Worm (Caenorhabditis elegans): ENCODE data around the gene Y53C12A.3.
A peak's percentile ranks its signal among the peaks of the same experiment; 100 is the strongest.

Y53C12A.3 gene

ce11 chrII:9656210-9656755 lies 49.8 kb downstream of the Y53C12A.3 start, which contains the start of gene gstk-1:
TSS of gene gstk-1 (plus strand) at chrII:9656705.
- TF ChIP-seq nhr-102 (tag; optimal IDR thresholded peaks at IDR 0.05) (peak; percentile 36), nhr-10 (tag; optimal IDR thresholded peaks at IDR 0.05) (no peak), zfp-3 (GFP tag; conservative IDR thresholded peaks at IDR 0.05) (no peak), Y5F2A.4 (GFP tag; optimal IDR thresholded peaks at IDR 0.05) (no peak), nhr-25 (tag; optimal IDR thresholded peaks at IDR 0.05; ENCODE audit: borderline replicate concordance, insufficient read depth) (no peak), unc-62 (GFP tag; optimal IDR thresholded peaks at IDR 0.05 in 1 of 2) (peak in 1 of 2 experiments; percentile 3), unc-62 (tag; optimal IDR thresholded peaks at IDR 0.05) (no peak), ceh-20 (GFP tag; IDR thresholded peaks at IDR 0.05) (peak; percentile 47; the same call in 1 of the 2 replicates), nhr-42 (GFP tag; IDR thresholded peaks at IDR 0.05) (no peak), mxl-3 (GFP tag; optimal IDR thresholded peaks at IDR 0.05) (peak; percentile 98), ceh-62 (tag; optimal IDR thresholded peaks at IDR 0.05) (no peak), fkh-10 (GFP tag; optimal IDR thresholded peaks at IDR 0.05) (no peak), hmg-1.1 (GFP tag; IDR thresholded peaks at IDR 0.05) (no peak), php-3 (GFP tag; IDR thresholded peaks at IDR 0.05) (peak; percentile 55; the same call in 1 of the 2 replicates), gei-8 (GFP tag; optimal IDR thresholded peaks at IDR 0.05) (no peak), spr-1 (tag; optimal IDR thresholded peaks at IDR 0.05) (no peak), zag-1 (tag; optimal IDR thresholded peaks at IDR 0.05) (no peak), F26F4.8 (GFP tag; conservative IDR thresholded peaks at IDR 0.05) (no peak), nhr-77 (tag; optimal IDR thresholded peaks at IDR 0.05) (no peak), zfp-2 (tag; optimal IDR thresholded peaks at IDR 0.05) (no peak), unc-39 (tag; optimal IDR thresholded peaks at IDR 0.05) (no peak), nhr-111 (GFP tag; optimal IDR thresholded peaks at IDR 0.05) (no peak), mxl-2 (GFP tag; conservative IDR thresholded peaks at IDR 0.05) (no peak), D1046.2 (GFP tag; IDR thresholded peaks at IDR 0.05) (no peak), madf-9 (GFP tag; conservative IDR thresholded peaks at IDR 0.05) (no peak), R02D3.7 (tag; optimal IDR thresholded peaks at IDR 0.05) (no peak), T20F7.1 (GFP tag; optimal IDR thresholded peaks at IDR 0.05) (peak; percentile 16), pqm-1 (tag; optimal IDR thresholded peaks at IDR 0.05) (peak; percentile 22), daf-19 (GFP tag; conservative IDR thresholded peaks at IDR 0.05) (no peak), aha-1 (tag) (peak; percentile 2), lin-29 (GFP tag; IDR thresholded peaks at IDR 0.05) (no peak), mep-1 (tag; optimal IDR thresholded peaks at IDR 0.05) (peak; percentile 30), mdt-29 (GFP tag; IDR thresholded peaks at IDR 0.05) (no peak), daf-8 (GFP tag; IDR thresholded peaks at IDR 0.05) (no peak), dve-1 (tag; optimal IDR thresholded peaks at IDR 0.05; ENCODE audit: insufficient read depth) (peak; percentile 58), nhr-6 (tag; optimal IDR thresholded peaks at IDR 0.05) (no peak), nhr-41 (GFP tag; IDR thresholded peaks at IDR 0.05) (no peak), ceh-28 (tag; optimal IDR thresholded peaks at IDR 0.05) (no peak), skn-1 (tag; optimal IDR thresholded peaks at IDR 0.05) (no peak), ZK337.2 (GFP tag; IDR thresholded peaks at IDR 0.05) (no peak), cey-2 (tag; optimal IDR thresholded peaks at IDR 0.05; ENCODE audit: borderline replicate concordance, insufficient read depth) (no peak), nhr-11 (tag; optimal IDR thresholded peaks at IDR 0.05) (no peak), lin-1 (GFP tag; IDR thresholded peaks at IDR 0.05) (no peak), nhr-48 (tag; optimal IDR thresholded peaks at IDR 0.05) (peak; percentile 67), mdl-1 (tag; optimal IDR thresholded peaks at IDR 0.05) (peak in 1 of 2 experiments; percentile 60), T26A8.4 (GFP tag; IDR thresholded peaks at IDR 0.05) (no peak), ces-1 (GFP tag; optimal IDR thresholded peaks at IDR 0.05) (no peak), arid-1 (GFP tag; conservative IDR thresholded peaks at IDR 0.05) (no peak), lin-15B (tag; optimal IDR thresholded peaks at IDR 0.05) (no peak), unc-130 (GFP tag; optimal IDR thresholded peaks at IDR 0.05) (no peak), vab-7 (GFP tag; IDR thresholded peaks at IDR 0.05) (no peak), fos-1 (tag; optimal IDR thresholded peaks at IDR 0.05) (no peak)
